Fruit fly (Drosophila melanogaster) whole organism, pupa: ENCODE measurements around the gene Fatp1.

ENCODE experiments used
- CG10348 ChIP-seq: fragments of 200-800 bp; sonication (Bioruptor generic); IDR thresholded peaks from 2 replicates; pipeline ENCODE4 v1.3.6; 2022; ENCODE audit warnings: missing biosample characterization, missing genetic modification characterization
- CG12605 ChIP-seq: fragments of 200-800 bp; sonication (Bioruptor generic); IDR thresholded peaks from 2 replicates; pipeline ENCODE4 v1.3.6; 2022; ENCODE audit warnings: missing biosample characterization, missing genetic modification characterization
- CG13204 ChIP-seq: fragments of 200-800 bp; sonication (Bioruptor generic); optimal IDR thresholded peaks from 2 replicates; lab custom pipeline; 2018; ENCODE audit warnings: missing biosample characterization, mild to moderate bottlenecking, missing genetic modification characterization, moderate library complexity
- CG14655 ChIP-seq: fragments of 200-800 bp; sonication (Bioruptor generic); optimal IDR thresholded peaks from 3 replicates; lab custom pipeline; 2017; ENCODE audit warnings: mild to moderate bottlenecking, missing biosample characterization, missing genetic modification reagents, missing genetic modification characterization
- CG15710 ChIP-seq: fragments of 200-800 bp; sonication (Bioruptor generic); optimal IDR thresholded peaks from 2 replicates; lab custom pipeline; 2018; ENCODE audit warnings: missing biosample characterization, mild to moderate bottlenecking, missing genetic modification characterization, moderate library complexity
- CG17806 ChIP-seq: fragments of 200-800 bp; sonication (Bioruptor generic); optimal IDR thresholded peaks from 2 replicates; lab custom pipeline; 2018; ENCODE audit warnings: missing biosample characterization, mild to moderate bottlenecking, missing genetic modification characterization, moderate library complexity
- CG32121 ChIP-seq: fragments of 200-800 bp; sonication (Bioruptor generic); IDR thresholded peaks from 2 replicates; pipeline ENCODE4 v1.3.6; 2022; ENCODE audit warnings: missing biosample characterization, missing genetic modification characterization
- CG34367 ChIP-seq: fragments of 200-800 bp; sonication (Bioruptor generic); optimal IDR thresholded peaks from 2 replicates; lab custom pipeline; 2018; ENCODE audit warnings: missing biosample characterization, mild to moderate bottlenecking, missing genetic modification characterization
- CG4496 ChIP-seq: fragments of 200-800 bp; sonication (Bioruptor generic); IDR thresholded peaks from 3 replicates; pipeline ENCODE4 v1.3.6; 2022; ENCODE audit warnings: missing biosample characterization, missing genetic modification characterization
- CG8159 ChIP-seq: fragments of 200-800 bp; sonication (Bioruptor generic); optimal IDR thresholded peaks from 3 replicates; lab custom pipeline; 2018; ENCODE audit warnings: missing biosample characterization, mild to moderate bottlenecking, missing genetic modification characterization, moderate library complexity
- CG8301 ChIP-seq: fragments of 200-800 bp; sonication (Bioruptor generic); optimal IDR thresholded peaks from 2 replicates; lab custom pipeline; 2018; ENCODE audit warnings: missing biosample characterization, mild to moderate bottlenecking, missing genetic modification characterization
- CG9948 ChIP-seq: fragments of 200-800 bp; sonication (Bioruptor generic); optimal IDR thresholded peaks from 2 replicates; lab custom pipeline; 2018; ENCODE audit warnings: missing biosample characterization, mild to moderate bottlenecking, missing genetic modification characterization, moderate library complexity
- D1 ChIP-seq: fragments of 200-800 bp; sonication (Bioruptor generic); optimal IDR thresholded peaks from 2 replicates; lab custom pipeline; 2018; ENCODE audit warnings: missing biosample characterization, mild to moderate bottlenecking, missing genetic modification characterization, moderate library complexity
- EcR ChIP-seq: fragments of 200-800 bp; sonication (Bioruptor generic); optimal IDR thresholded peaks from 3 replicates; lab custom pipeline; 2019; ENCODE audit warnings: missing biosample characterization, missing genetic modification characterization, mild to moderate bottlenecking, moderate library complexity, missing genetic modification reagents
- Ets98B ChIP-seq: fragments of 200-800 bp; sonication (Bioruptor generic); IDR thresholded peaks from 2 replicates; pipeline ENCODE4 v1.3.6; 2022; ENCODE audit warnings: missing biosample characterization, missing genetic modification characterization
- Pif1A ChIP-seq: fragments of 200-800 bp; sonication (Bioruptor generic); optimal IDR thresholded peaks from 3 replicates; lab custom pipeline; 2016; ENCODE audit warnings: missing biosample characterization, missing genetic modification characterization
- Pif1B ChIP-seq: fragments of 200-800 bp; sonication (Bioruptor generic); optimal IDR thresholded peaks from 3 replicates; lab custom pipeline; 2016; ENCODE audit warnings: missing biosample characterization, missing genetic modification characterization
- Snoo ChIP-seq: fragments of 200-800 bp; sonication (Bioruptor generic); optimal IDR thresholded peaks from 3 replicates; lab custom pipeline; 2017; ENCODE audit warnings: missing biosample characterization, mild to moderate bottlenecking, missing genetic modification characterization, inconsistent platforms
- fd96Ca ChIP-seq: fragments of 200-800 bp; sonication (Bioruptor generic); IDR thresholded peaks from 3 replicates; pipeline ENCODE4 v1.3.6; 2022; ENCODE audit warnings: missing biosample characterization, missing genetic modification characterization
- gl ChIP-seq: fragments of 200-800 bp; sonication (Bioruptor generic); optimal IDR thresholded peaks from 2 replicates; lab custom pipeline; 2018; ENCODE audit warnings: missing biosample characterization, mild to moderate bottlenecking, missing genetic modification characterization
- rn ChIP-seq: fragments of 200-800 bp; sonication (Bioruptor generic); IDR thresholded peaks from 2 replicates; pipeline ENCODE4 v1.3.6; 2022; ENCODE audit warnings: missing biosample characterization, missing genetic modification characterization

Fatp1 gene

DNA sequence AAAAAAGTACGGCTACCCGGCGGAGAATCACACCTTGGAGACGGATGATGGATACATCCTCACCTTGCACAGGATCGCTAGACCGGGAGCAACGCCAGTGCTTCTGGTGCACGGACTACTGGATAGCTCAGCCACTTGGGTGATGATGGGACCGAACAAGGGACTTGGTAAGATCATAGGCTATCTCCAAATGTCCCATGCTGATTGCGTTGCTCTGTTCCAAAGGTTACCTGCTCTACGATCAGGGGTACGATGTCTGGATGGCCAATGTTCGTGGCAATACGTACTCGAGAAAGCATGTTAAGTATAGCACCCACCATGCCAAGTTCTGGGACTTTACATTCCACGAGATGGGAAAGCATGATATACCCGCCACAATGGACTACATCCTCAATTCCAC, 13.1 kb upstream of the Fatp1 start:
- no peak for TF ChIP-seq CG17806 (tag; lab: Kevin White, UChicago)
- TF ChIP-seq CG32121 (GFP tag; lab: Robert Waterston, UW): no peak
- no peak for TF ChIP-seq Ets98B (GFP tag; lab: Robert Waterston, UW)
- no peak for TF ChIP-seq CG8159 (tag; lab: Kevin White, UChicago)
- no peak for TF ChIP-seq Pif1B (GFP tag; lab: Kevin White, UChicago)
- TF ChIP-seq fd96Ca: no peak
- TF ChIP-seq CG4496 (GFP tag; lab: Robert Waterston, UW): no peak
- no peak for TF ChIP-seq CG8301
- TF ChIP-seq CG13204 (GFP tag; lab: Kevin White, UChicago): no peak
- TF ChIP-seq CG9948 (tag; lab: Kevin White, UChicago): no peak

dm6 chr2L:10528984-10529383, 12.0 kb upstream of the Fatp1 start:
- TF ChIP-seq fd96Ca: no peak
- TF ChIP-seq CG8159 (tag; lab: Kevin White, UChicago): no peak
- no peak for TF ChIP-seq CG34367 (tag; lab: Kevin White, UChicago)
- no peak for TF ChIP-seq CG14655 (GFP tag; lab: Kevin White, UChicago)
- no peak for TF ChIP-seq CG13204 (GFP tag; lab: Kevin White, UChicago)
- no peak for TF ChIP-seq CG12605 (GFP tag; lab: Robert Waterston, UW)
- TF ChIP-seq gl (tag; lab: Kevin White, UChicago): no peak
- no peak for TF ChIP-seq D1 (tag; lab: Kevin White, UChicago)

- TF ChIP-seq Snoo (tag; lab: Kevin White, UChicago) (peak; percentile 42), CG17806 (tag; lab: Kevin White, UChicago) (peak; percentile 71), rn (0 out of 2 replicates have a peak, but pooled peaks have one; percentile 32), CG32121 (GFP tag; lab: Robert Waterston, UW) (peak; percentile 82; the same call in 1 of the 2 replicates), fd96Ca (no peak; the same call in 2 of the 3 replicates), CG15710 (tag; lab: Kevin White, UChicago) (peak; percentile 75), CG9948 (tag; lab: Kevin White, UChicago) (peak; percentile 69), CG12605 (GFP tag; lab: Robert Waterston, UW) (no peak; the same call in 1 of the 2 replicates), CG10348 (GFP tag; lab: Robert Waterston, UW) (no peak), gl (tag; lab: Kevin White, UChicago) (peak; percentile 58), CG13204 (GFP tag; lab: Kevin White, UChicago) (no peak), CG8301 (peak; percentile 63), Pif1A (GFP tag; lab: Kevin White, UChicago) (peak; percentile 39), CG34367 (tag; lab: Kevin White, UChicago) (peak; percentile 61), CG14655 (GFP tag; lab: Kevin White, UChicago) (peak; percentile 69), Ets98B (GFP tag; lab: Robert Waterston, UW) (no peak; the same call in 1 of the 2 replicates), EcR (GFP tag; lab: Kevin White, UChicago) (no peak), CG8159 (tag; lab: Kevin White, UChicago) (peak; percentile 78), D1 (tag; lab: Kevin White, UChicago) (no peak), Pif1B (GFP tag; lab: Kevin White, UChicago) (peak; percentile 50), CG4496 (GFP tag; lab: Robert Waterston, UW) (no peak; the same call in 1 of the 3 replicates)
Measured at dm6 chr2L:10526953-10527584, 10.1 kb upstream of the Fatp1 start, which contains the start of gene Lip4. Gene Lip4 (plus strand): TSS chr2L:10527572.

dm6 chr2L:10522174-10522893, 5.3 kb upstream of the Fatp1 start:
- TF ChIP-seq Pif1B (GFP tag; lab: Kevin White, UChicago) (no peak), CG8301 (peak; percentile 13), gl (tag; lab: Kevin White, UChicago) (no peak), CG12605 (GFP tag; lab: Robert Waterston, UW) (no peak), CG13204 (GFP tag; lab: Kevin White, UChicago) (no peak), CG10348 (GFP tag; lab: Robert Waterston, UW) (no peak), D1 (tag; lab: Kevin White, UChicago) (no peak), Ets98B (GFP tag; lab: Robert Waterston, UW) (no peak), CG15710 (tag; lab: Kevin White, UChicago) (peak; percentile 6), EcR (GFP tag; lab: Kevin White, UChicago) (no peak), rn (no peak), CG34367 (tag; lab: Kevin White, UChicago) (no peak), Snoo (tag; lab: Kevin White, UChicago) (no peak), fd96Ca (0 out of 3 replicates have a peak, but pooled peaks have one; percentile 19), CG8159 (tag; lab: Kevin White, UChicago) (peak; percentile 28), CG14655 (GFP tag; lab: Kevin White, UChicago) (peak; percentile 41), CG4496 (GFP tag; lab: Robert Waterston, UW) (0 out of 3 replicates have a peak, but pooled peaks have one; percentile 12), CG32121 (GFP tag; lab: Robert Waterston, UW) (peak; percentile 23; the same call in 1 of the 2 replicates), CG17806 (tag; lab: Kevin White, UChicago) (no peak), CG9948 (tag; lab: Kevin White, UChicago) (peak; percentile 8)

DNA sequence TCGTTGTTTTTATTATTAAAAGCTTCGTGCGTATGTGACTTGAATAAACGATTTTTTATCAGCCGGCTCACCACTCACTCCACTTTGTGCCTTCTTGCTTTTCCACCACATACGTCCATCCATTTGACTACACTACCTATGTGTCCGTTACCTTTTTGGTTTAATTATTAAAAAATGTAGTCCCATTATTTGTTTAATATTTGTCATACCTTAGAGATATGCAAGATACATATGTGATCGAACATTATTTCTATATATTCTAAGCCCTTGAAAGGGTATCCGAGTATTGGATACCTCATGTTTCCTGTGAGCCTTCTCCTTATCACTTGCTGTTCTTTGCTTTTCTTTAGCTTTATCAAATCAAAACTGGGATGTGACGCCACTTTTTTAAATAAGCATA, 2.2 kb upstream of the Fatp1 start:
- peak; percentile 25; the same call in 1 of the 2 replicates for TF ChIP-seq rn
- TF ChIP-seq CG8301: peak; percentile 75
- TF ChIP-seq CG9948 (tag; lab: Kevin White, UChicago): peak; percentile 80
- TF ChIP-seq CG12605 (GFP tag; lab: Robert Waterston, UW): peak; percentile 69; the same call in 1 of the 2 replicates
- TF ChIP-seq EcR (GFP tag; lab: Kevin White, UChicago): peak; percentile 25
- peak; percentile 89 for TF ChIP-seq CG8159 (tag; lab: Kevin White, UChicago)
- TF ChIP-seq CG14655 (GFP tag; lab: Kevin White, UChicago): peak; percentile 78
- TF ChIP-seq Pif1B (GFP tag; lab: Kevin White, UChicago): peak; percentile 86
- peak; percentile 88 for TF ChIP-seq CG17806 (tag; lab: Kevin White, UChicago)
- peak; percentile 83 for TF ChIP-seq Ets98B (GFP tag; lab: Robert Waterston, UW)
- peak; percentile 84 for TF ChIP-seq CG34367 (tag; lab: Kevin White, UChicago)
- TF ChIP-seq gl (tag; lab: Kevin White, UChicago): peak; percentile 77
- peak; percentile 72 for TF ChIP-seq D1 (tag; lab: Kevin White, UChicago)
- peak; percentile 59; the same call in 2 of the 3 replicates for TF ChIP-seq fd96Ca
- TF ChIP-seq CG13204 (GFP tag; lab: Kevin White, UChicago): peak; percentile 38
- TF ChIP-seq CG4496 (GFP tag; lab: Robert Waterston, UW): peak; percentile 87
- TF ChIP-seq CG15710 (tag; lab: Kevin White, UChicago): peak; percentile 92
- TF ChIP-seq CG10348 (GFP tag; lab: Robert Waterston, UW): no peak
- TF ChIP-seq CG32121 (GFP tag; lab: Robert Waterston, UW): peak; percentile 74
- peak; percentile 84 for TF ChIP-seq Snoo (tag; lab: Kevin White, UChicago)
- TF ChIP-seq Pif1A (GFP tag; lab: Kevin White, UChicago): peak; percentile 84
